Fruit fly (Drosophila melanogaster) whole organism, embryonic: ENCODE results near the gene wuho.

Experiments
- CG11504 ChIP-seq: fragments of 200-800 bp; sonication (Bioruptor generic); optimal IDR thresholded peaks from 3 replicates; lab custom pipeline; 2019; ENCODE audit warnings: missing biosample characterization, mild to moderate bottlenecking, missing genetic modification characterization, moderate library complexity
- CG17612 ChIP-seq: fragments of 200-800 bp; sonication (Bioruptor generic); IDR thresholded peaks from 2 replicates; pipeline ENCODE4 v1.3.6; 2022; ENCODE audit warnings: missing biosample characterization, missing genetic modification characterization
- CG17912 ChIP-seq: fragments of 200-800 bp; sonication (Bioruptor generic); optimal IDR thresholded peaks from 2 replicates; lab custom pipeline; 2018; ENCODE audit warnings: missing biosample characterization, mild to moderate bottlenecking, missing genetic modification characterization
- CG18476 ChIP-seq: fragments of 200-800 bp; sonication (Bioruptor generic); optimal IDR thresholded peaks from 2 replicates; lab custom pipeline; 2016; ENCODE audit warnings: missing biosample characterization, mild to moderate bottlenecking, missing genetic modification characterization
- CG2202 ChIP-seq: fragments of 200-800 bp; sonication (Bioruptor generic); optimal IDR thresholded peaks from 2 replicates; lab custom pipeline; 2018; ENCODE audit warnings: missing biosample characterization, mild to moderate bottlenecking, missing genetic modification characterization
- CG32767 ChIP-seq: fragments of 200-800 bp; sonication (Bioruptor generic); IDR thresholded peaks from 2 replicates; pipeline ENCODE4 v1.3.6; 2022; ENCODE audit warnings: missing biosample characterization, missing genetic modification characterization
- CG34224 ChIP-seq: fragments of 200-800 bp; sonication (Bioruptor generic); IDR thresholded peaks from 3 replicates; pipeline ENCODE4 v1.3.6; 2022; ENCODE audit warnings: missing biosample characterization, missing genetic modification characterization; ENCODE audit not compliant: partially characterized antibody
- CG34376 ChIP-seq: fragments of 200-800 bp; sonication (Bioruptor generic); optimal IDR thresholded peaks from 2 replicates; lab custom pipeline; 2018; ENCODE audit warnings: missing biosample characterization, mild to moderate bottlenecking, missing genetic modification characterization
- CG3995 ChIP-seq: fragments of 200-800 bp; sonication (Bioruptor generic); optimal IDR thresholded peaks from 3 replicates; lab custom pipeline; 2016; ENCODE audit warnings: missing biosample characterization, missing genetic modification characterization
- CG42726 ChIP-seq: fragments of 200-800 bp; sonication (Bioruptor generic); IDR thresholded peaks from 2 replicates; pipeline ENCODE4 v1.3.6; 2022; ENCODE audit warnings: missing biosample characterization, missing genetic modification characterization; ENCODE audit not compliant: partially characterized antibody
- CG4424 ChIP-seq: fragments of 200-800 bp; sonication (Bioruptor generic); optimal IDR thresholded peaks from 3 replicates; lab custom pipeline; 2016; ENCODE audit warnings: missing biosample characterization, missing genetic modification characterization
- CG4707 ChIP-seq: fragments of 200-800 bp; sonication (Bioruptor generic); optimal IDR thresholded peaks from 2 replicates; lab custom pipeline; 2018; ENCODE audit warnings: missing biosample characterization, mild to moderate bottlenecking, missing genetic modification characterization, moderate library complexity
- CG5245 ChIP-seq: fragments of 200-800 bp; sonication (Bioruptor generic); optimal IDR thresholded peaks from 3 replicates; lab custom pipeline; 2016; ENCODE audit warnings: missing biosample characterization, missing genetic modification characterization
- CG8388 ChIP-seq: fragments of 200-800 bp; sonication (Bioruptor generic); optimal IDR thresholded peaks from 2 replicates; lab custom pipeline; 2019; ENCODE audit warnings: missing biosample characterization, mild to moderate bottlenecking, missing genetic modification characterization, moderate library complexity
- CG9727 ChIP-seq: fragments of 200-800 bp; sonication (Bioruptor generic); optimal IDR thresholded peaks from 3 replicates; lab custom pipeline; 2017; ENCODE audit warnings: missing biosample characterization, mild to moderate bottlenecking, missing genetic modification characterization
- CG9876 ChIP-seq: fragments of 200-800 bp; sonication (Bioruptor generic); optimal IDR thresholded peaks from 2 replicates; lab custom pipeline; 2016; ENCODE audit warnings: missing biosample characterization, missing genetic modification characterization
- D19B ChIP-seq: fragments of 200-800 bp; sonication (Bioruptor generic); optimal IDR thresholded peaks from 2 replicates; lab custom pipeline; 2017; ENCODE audit warnings: missing biosample characterization, mild to moderate bottlenecking, missing genetic modification characterization
- Dbx ChIP-seq: fragments of 200-800 bp; sonication (Bioruptor generic); IDR thresholded peaks from 3 replicates; pipeline ENCODE4 v1.3.6; 2022; ENCODE audit warnings: missing biosample characterization, missing genetic modification characterization
- Ets97D ChIP-seq: fragments of 200-800 bp; sonication (Bioruptor generic); optimal IDR thresholded peaks from 3 replicates; lab custom pipeline; 2016; ENCODE audit warnings: missing biosample characterization, missing genetic modification characterization
- Gug ChIP-seq: fragments of 200-800 bp; sonication (Bioruptor generic); IDR thresholded peaks from 4 replicates; pipeline ENCODE4 v1.3.6; 2022; ENCODE audit warnings: missing biosample characterization, missing genetic modification characterization
- Med ChIP-seq: fragments of 200-800 bp; sonication (Bioruptor generic); peaks from one replicate; lab custom pipeline; 2016; ENCODE audit warnings: missing biosample characterization, missing genetic modification characterization, mild to moderate bottlenecking, inconsistent platforms, moderate library complexity
- NC2α ChIP-seq: fragments of 200-800 bp; sonication (Bioruptor generic); optimal IDR thresholded peaks from 2 replicates; lab custom pipeline; 2016; ENCODE audit warnings: missing biosample characterization, missing genetic modification characterization
- Opbp ChIP-seq: fragments of 200-800 bp; sonication (Bioruptor generic); IDR thresholded peaks from 3 replicates; pipeline ENCODE4 v1.3.6; 2022; ENCODE audit warnings: missing biosample characterization, missing genetic modification characterization; ENCODE audit not compliant: partially characterized antibody
- PHDP ChIP-seq: fragments of 200-800 bp; sonication (Bioruptor generic); optimal IDR thresholded peaks from 3 replicates; lab custom pipeline; 2018; ENCODE audit warnings: missing biosample characterization, mild to moderate bottlenecking, missing genetic modification characterization, moderate library complexity
- Poxn ChIP-seq: fragments of 200-800 bp; sonication (Bioruptor generic); IDR thresholded peaks from 2 replicates; pipeline ENCODE4 v1.3.6; 2022; ENCODE audit warnings: missing biosample characterization, missing genetic modification characterization
- chif ChIP-seq, 2 experiments: fragments of 200-800 bp; sonication (Bioruptor generic); optimal IDR thresholded peaks; 3 replicates each; lab custom pipeline; 2016; ENCODE audit warnings: missing biosample characterization in 2 of 2, missing genetic modification characterization in 2 of 2
- ci ChIP-seq: fragments of 200-800 bp; sonication (Bioruptor generic); IDR thresholded peaks from 3 replicates; pipeline ENCODE4 v1.3.6; 2022; ENCODE audit warnings: missing biosample characterization, missing genetic modification characterization
- cwo ChIP-seq: fragments of 200-800 bp; sonication (Bioruptor generic); optimal IDR thresholded peaks from 3 replicates; lab custom pipeline; 2017; ENCODE audit warnings: missing biosample characterization, missing genetic modification characterization, mild to moderate bottlenecking, moderate library complexity, missing genetic modification reagents
- exex ChIP-seq: fragments of 200-800 bp; sonication (Bioruptor generic); optimal IDR thresholded peaks from 4 replicates; lab custom pipeline; 2018; ENCODE audit warnings: missing biosample characterization, mild to moderate bottlenecking, missing genetic modification characterization, moderate library complexity
- grau ChIP-seq: fragments of 200-800 bp; optimal IDR thresholded peaks from 3 replicates; lab custom pipeline; 2019; ENCODE audit warnings: missing biosample characterization, mild to moderate bottlenecking, missing genetic modification characterization, moderate library complexity
- grn ChIP-seq: fragments of 200-800 bp; sonication (Bioruptor generic); optimal IDR thresholded peaks from 3 replicates; lab custom pipeline; 2017; ENCODE audit warnings: missing biosample characterization, missing genetic modification characterization
- gsb ChIP-seq: fragments of 200-800 bp; sonication (Bioruptor generic); IDR thresholded peaks from 2 replicates; pipeline ENCODE4 v1.3.6; 2022; ENCODE audit warnings: missing biosample characterization, missing genetic modification characterization
- gsb-n ChIP-seq: fragments of 200-800 bp; sonication (Bioruptor generic); optimal IDR thresholded peaks from 3 replicates; lab custom pipeline; 2018; ENCODE audit warnings: missing biosample characterization, mild to moderate bottlenecking, missing genetic modification characterization
- jigr1 ChIP-seq: fragments of 200-800 bp; sonication (Bioruptor generic); IDR thresholded peaks from 3 replicates; pipeline ENCODE4 v1.3.6; 2022; ENCODE audit warnings: missing biosample characterization, missing genetic modification characterization
- jumu ChIP-seq: fragments of 200-800 bp; sonication (Bioruptor generic); optimal IDR thresholded peaks from 3 replicates; lab custom pipeline; 2016; ENCODE audit warnings: missing biosample characterization, missing genetic modification characterization
- mirr ChIP-seq: fragments of 200-800 bp; sonication (Bioruptor generic); optimal IDR thresholded peaks from 3 replicates; lab custom pipeline; 2018; ENCODE audit warnings: missing biosample characterization, mild to moderate bottlenecking, missing genetic modification characterization
- nom ChIP-seq: fragments of 200-800 bp; sonication (Bioruptor generic); optimal IDR thresholded peaks from 2 replicates; lab custom pipeline; 2017; ENCODE audit warnings: missing biosample characterization, missing genetic modification characterization, mild to moderate bottlenecking, moderate library complexity, missing genetic modification reagents
- onecut ChIP-seq: fragments of 200-800 bp; sonication (Bioruptor generic); IDR thresholded peaks from 2 replicates; pipeline ENCODE4 v1.3.6; 2022; ENCODE audit warnings: missing biosample characterization, missing genetic modification characterization
- org-1 ChIP-seq: fragments of 200-800 bp; sonication (Bioruptor generic); optimal IDR thresholded peaks from 2 replicates; lab custom pipeline; 2017; ENCODE audit warnings: missing biosample characterization, missing genetic modification characterization
- row ChIP-seq: fragments of 200-800 bp; sonication (Bioruptor generic); IDR thresholded peaks from 3 replicates; pipeline ENCODE4 v1.3.6; 2022; ENCODE audit warnings: missing biosample characterization, missing genetic modification characterization
- schlank ChIP-seq: fragments of 200-800 bp; sonication (Bioruptor generic); optimal IDR thresholded peaks from 2 replicates; lab custom pipeline; 2018; ENCODE audit warnings: missing biosample characterization, mild to moderate bottlenecking, missing genetic modification characterization
- sisA ChIP-seq: fragments of 200-800 bp; sonication (Bioruptor generic); IDR thresholded peaks from 2 replicates; pipeline ENCODE4 v1.3.6; 2022; ENCODE audit warnings: missing biosample characterization, missing genetic modification characterization
- stc ChIP-seq: fragments of 200-800 bp; sonication (Bioruptor generic); IDR thresholded peaks from 2 replicates; pipeline ENCODE4 v1.3.6; 2022; ENCODE audit warnings: missing biosample characterization, missing genetic modification characterization
- sug ChIP-seq: fragments of 200-800 bp; optimal IDR thresholded peaks from 2 replicates; lab custom pipeline; 2019; ENCODE audit warnings: missing biosample characterization, mild to moderate bottlenecking, missing genetic modification characterization, moderate library complexity
- vnd ChIP-seq: fragments of 200-800 bp; sonication (Bioruptor generic); IDR thresholded peaks from 3 replicates; pipeline ENCODE4 v1.3.6; 2022; ENCODE audit warnings: missing biosample characterization, missing genetic modification characterization; ENCODE audit not compliant: partially characterized antibody
- wdn ChIP-seq: fragments of 200-800 bp; sonication (Bioruptor generic); IDR thresholded peaks from 2 replicates; pipeline ENCODE4 v1.3.6; 2022; ENCODE audit warnings: missing biosample characterization, missing genetic modification characterization
- wek ChIP-seq: fragments of 200-800 bp; sonication (Bioruptor generic); optimal IDR thresholded peaks from 3 replicates; lab custom pipeline; 2018; ENCODE audit warnings: missing biosample characterization, mild to moderate bottlenecking, missing genetic modification characterization, moderate library complexity
- zen2 ChIP-seq: fragments of 200-800 bp; sonication (Bioruptor generic); IDR thresholded peaks from 3 replicates; pipeline ENCODE4 v1.3.6; 2022; ENCODE audit warnings: missing biosample characterization, missing genetic modification characterization; ENCODE audit not compliant: partially characterized antibody

wuho gene

DNA sequence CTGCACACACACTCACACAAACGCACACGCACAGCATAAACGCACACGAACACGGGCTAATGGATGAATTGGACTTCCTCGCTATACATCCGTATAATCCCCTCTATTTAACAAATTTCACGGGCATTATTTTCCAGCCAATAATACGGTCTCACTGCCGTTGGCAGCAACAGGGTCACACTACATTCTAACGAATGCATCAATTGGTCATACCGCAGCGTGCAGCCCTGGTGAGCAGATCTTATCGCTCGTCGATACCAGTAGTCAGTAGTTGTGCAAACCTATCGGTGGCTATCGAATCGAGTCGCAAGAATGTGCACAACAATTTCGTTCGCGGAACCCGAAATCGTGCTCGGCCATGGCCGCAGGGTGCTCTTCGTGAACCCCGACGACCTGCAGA, at the start of gene wuho, which contains the start of gene Top3beta (continued):
- TF ChIP-seq CG9727 (GFP tag; lab: Kevin White, UChicago) (no peak), gsb (GFP tag; lab: Robert Waterston, UW) (no peak), nom (peak; percentile 19)

DNA sequence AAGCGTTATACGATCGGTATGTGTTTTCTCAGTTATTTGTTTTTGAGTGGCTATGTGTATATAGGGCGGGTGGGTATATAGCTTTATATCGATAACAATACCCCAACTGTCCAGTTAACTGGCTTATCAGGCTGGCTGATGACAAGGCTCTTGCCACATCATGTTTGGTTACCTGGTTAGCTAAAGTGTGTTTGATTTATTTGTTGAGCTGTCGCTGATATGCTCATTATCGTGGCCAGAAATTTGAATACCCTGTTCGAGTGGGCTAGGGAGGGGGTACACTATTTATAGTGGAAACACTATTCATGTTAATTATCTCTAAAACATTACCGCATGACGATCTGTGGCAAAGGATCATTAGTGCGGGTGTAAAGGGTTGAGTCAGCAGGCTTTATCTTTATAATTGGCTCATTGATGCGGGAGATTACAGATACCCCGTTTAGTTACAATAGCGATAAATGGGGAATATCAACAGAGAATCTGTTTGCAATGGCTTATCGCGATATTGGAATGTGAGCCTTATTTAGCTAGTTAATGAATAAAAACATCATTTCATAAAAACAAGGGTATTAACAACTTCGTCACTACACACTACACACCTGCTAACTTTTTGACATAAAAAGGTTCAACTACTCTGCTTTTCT, 34.9 kb upstream of the wuho start:
- no peak for TF ChIP-seq gsb-n
- TF ChIP-seq CG17912: no peak
- 0 out of 3 replicates have a peak, but pooled peaks have one; percentile 15 for TF ChIP-seq vnd (GFP tag; lab: Robert Waterston, UW)
- no peak for TF ChIP-seq CG3995 (GFP tag; lab: Kevin White, UChicago)
- no peak for TF ChIP-seq zen2 (GFP tag; lab: Robert Waterston, UW)
- TF ChIP-seq Ets97D: no peak
- TF ChIP-seq sisA (GFP tag; lab: Robert Waterston, UW): no peak
- TF ChIP-seq CG32767 (GFP tag; lab: Robert Waterston, UW): no peak
- no peak for TF ChIP-seq CG42726 (GFP tag; lab: Robert Waterston, UW)
- peak; percentile 8; the same call in 1 of the 2 replicates for TF ChIP-seq stc (GFP tag; lab: Robert Waterston, UW)
- peak; percentile 5 for TF ChIP-seq Med (GFP tag; lab: Kevin White, UChicago)
- peak; percentile 1 for TF ChIP-seq cwo (GFP tag; lab: Kevin White, UChicago)
- TF ChIP-seq grau (tag; lab: Kevin White, UChicago): no peak
- peak; percentile 39 for TF ChIP-seq grn (GFP tag; lab: Kevin White, UChicago)
- TF ChIP-seq CG9876 (GFP tag; lab: Kevin White, UChicago): no peak
- no peak for TF ChIP-seq wdn (GFP tag; lab: Robert Waterston, UW)
- no peak for TF ChIP-seq wek
- peak; percentile 87 for TF ChIP-seq exex
- no peak for TF ChIP-seq Gug (GFP tag; lab: Robert Waterston, UW)
- TF ChIP-seq CG8388 (GFP tag; lab: Kevin White, UChicago): no peak
- TF ChIP-seq Poxn: no peak
- TF ChIP-seq CG34376 (GFP tag; lab: Kevin White, UChicago): peak; percentile 60
- TF ChIP-seq D19B: peak; percentile 87
- TF ChIP-seq ci (GFP tag; lab: Robert Waterston, UW): 0 out of 3 replicates have a peak, but pooled peaks have one; percentile 12
- TF ChIP-seq Opbp (GFP tag; lab: Robert Waterston, UW): no peak
- peak; percentile 70 for TF ChIP-seq mirr
- TF ChIP-seq schlank (tag; lab: Kevin White, UChicago): peak; percentile 6
- TF ChIP-seq org-1 (GFP tag; lab: Kevin White, UChicago): no peak
- TF ChIP-seq CG5245 (GFP tag; lab: Kevin White, UChicago): no peak
- TF ChIP-seq Dbx (GFP tag; lab: Robert Waterston, UW): no peak
- TF ChIP-seq jigr1 (GFP tag; lab: Robert Waterston, UW): no peak
- TF ChIP-seq CG34224 (GFP tag; lab: Robert Waterston, UW): no peak
- no peak for TF ChIP-seq CG4707 (GFP tag; lab: Kevin White, UChicago)
- TF ChIP-seq PHDP: no peak
- TF ChIP-seq CG11504 (tag; lab: Kevin White, UChicago): no peak
- no peak for TF ChIP-seq CG17612 (GFP tag; lab: Robert Waterston, UW)
- no peak for TF ChIP-seq jumu
- TF ChIP-seq row: peak; percentile 52; the same call in 2 of the 3 replicates
- TF ChIP-seq CG18476 (GFP tag; lab: Kevin White, UChicago): no peak
- TF ChIP-seq CG4424: no peak
- no peak for TF ChIP-seq chif (GFP tag; optimal IDR thresholded peaks at IDR 0.05; lab: Kevin White, UChicago)
- no peak for TF ChIP-seq onecut
- TF ChIP-seq NC2α (GFP tag; lab: Kevin White, UChicago): no peak
- TF ChIP-seq sug (tag; lab: Kevin White, UChicago): peak; percentile 11
- no peak for TF ChIP-seq CG2202 (tag; lab: Kevin White, UChicago)
